Worm (Caenorhabditis elegans): ENCODE results near the gene irld-59.

DNA sequence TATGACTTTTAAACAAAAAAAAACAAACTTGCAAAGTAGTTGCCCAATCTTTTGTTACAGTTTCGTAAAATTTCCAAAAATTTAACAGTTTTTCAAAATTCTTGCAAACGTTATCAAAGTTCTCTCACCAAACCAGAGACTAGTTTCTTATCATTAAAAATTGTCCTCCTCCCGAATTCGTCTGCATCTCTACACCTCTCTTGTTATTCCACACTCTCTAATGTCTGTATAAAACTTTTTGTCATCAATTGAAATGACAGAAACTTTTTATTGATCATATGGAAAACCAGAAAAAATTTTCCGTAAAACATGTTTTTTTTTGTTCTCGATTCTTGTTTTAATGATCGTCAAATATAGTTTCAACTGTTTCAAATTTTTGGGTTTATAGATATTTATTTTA is 48.3 kb downstream of the irld-59 start:
- no peak for TF ChIP-seq nhr-84 (tag; optimal IDR thresholded peaks at IDR 0.05)
- TF ChIP-seq skn-1 (tag; optimal IDR thresholded peaks at IDR 0.05) = peak; percentile 11
- TF ChIP-seq C04F5.9 (tag; optimal IDR thresholded peaks at IDR 0.05) = no peak
- TF ChIP-seq lir-3 (tag; optimal IDR thresholded peaks at IDR 0.05; ENCODE audit: poor library complexity) = no peak
- no peak for TF ChIP-seq nhr-11 (tag; optimal IDR thresholded peaks at IDR 0.05)
- TF ChIP-seq nhr-77 (tag; optimal IDR thresholded peaks at IDR 0.05) = no peak

Data from whole organism, L1 larva.